Fruit fly (Drosophila melanogaster) Kc167 (cell line): Measurements from ENCODE around the gene Pex11c.

Experiments used
- Myc ChIP-seq: fragments of >200 bp; optimal IDR thresholded peaks from 2 replicates; lab custom pipeline; 2017; ENCODE audit warnings: missing external identifiers
- Sin3A ChIP-seq: fragments of >200 bp; optimal IDR thresholded peaks from 2 replicates; lab custom pipeline; 2018; ENCODE audit warnings: missing external identifiers
- h ChIP-seq: fragments of >200 bp; optimal IDR thresholded peaks from 3 replicates; lab custom pipeline; 2018; ENCODE audit warnings: missing external identifiers
- insv ChIP-seq: fragments of >200 bp; optimal IDR thresholded peaks from 3 replicates; lab custom pipeline; 2018; ENCODE audit warnings: missing external identifiers
- psq ChIP-seq: fragments of >200 bp; optimal IDR thresholded peaks from 2 replicates; lab custom pipeline; 2017; ENCODE audit warnings: missing external identifiers
- ttk ChIP-seq: sonication (Bioruptor generic); optimal IDR thresholded peaks from 2 replicates; lab custom pipeline; 2017; ENCODE audit warnings: missing external identifiers

Gene Pex11c

dm6 chr3R:23223151-23223810, 34.9 kb upstream of the Pex11c start:
- no peak for TF ChIP-seq psq
- TF ChIP-seq ttk (lab: Kevin White, UChicago) = no peak
- TF ChIP-seq h (lab: Kevin White, UChicago) = no peak
- TF ChIP-seq Sin3A (lab: Kevin White, UChicago) = no peak
- no peak for TF ChIP-seq insv (lab: Kevin White, UChicago)
- TF ChIP-seq Myc (lab: Kevin White, UChicago) = no peak

dm6 chr3R:23225266-23225665, 32.9 kb upstream of the Pex11c start:
- no peak for TF ChIP-seq Myc (lab: Kevin White, UChicago)
- no peak for TF ChIP-seq insv (lab: Kevin White, UChicago)
- TF ChIP-seq psq = no peak
- TF ChIP-seq ttk (lab: Kevin White, UChicago) = no peak
- no peak for TF ChIP-seq Sin3A (lab: Kevin White, UChicago)
- TF ChIP-seq h (lab: Kevin White, UChicago) = no peak

dm6 chr3R:23226521-23227039, 31.6 kb upstream of the Pex11c start, which contains the start of gene cnc:
Gene cnc (minus strand): TSS chr3R:23226711.
- no peak for TF ChIP-seq psq
- TF ChIP-seq Sin3A (lab: Kevin White, UChicago) = no peak
- TF ChIP-seq insv (lab: Kevin White, UChicago) = no peak
- TF ChIP-seq Myc (lab: Kevin White, UChicago) = no peak
- TF ChIP-seq h (lab: Kevin White, UChicago) = no peak
- no peak for TF ChIP-seq ttk (lab: Kevin White, UChicago)

dm6 chr3R:23228605-23229264, 29.4 kb upstream of the Pex11c start:
- TF ChIP-seq h (lab: Kevin White, UChicago) (no peak), insv (lab: Kevin White, UChicago) (no peak), psq (no peak)

dm6 chr3R:23239051-23239450, 19.1 kb upstream of the Pex11c start:
- TF ChIP-seq ttk (lab: Kevin White, UChicago) = no peak
- no peak for TF ChIP-seq h (lab: Kevin White, UChicago)
- TF ChIP-seq insv (lab: Kevin White, UChicago) = no peak
- TF ChIP-seq Myc (lab: Kevin White, UChicago) = no peak
- TF ChIP-seq psq = no peak
- TF ChIP-seq Sin3A (lab: Kevin White, UChicago) = no peak

- TF ChIP-seq Myc (lab: Kevin White, UChicago) (no peak), h (lab: Kevin White, UChicago) (no peak), psq (no peak), ttk (lab: Kevin White, UChicago) (no peak), Sin3A (lab: Kevin White, UChicago) (no peak), insv (lab: Kevin White, UChicago) (no peak)
These were observed 18.1 kb upstream of the Pex11c start for dm6 chr3R:23239934-23240632.

dm6 chr3R:23248853-23249573, 9.2 kb upstream of the Pex11c start, which contains the start of gene CG4467:
Gene CG4467 (minus strand): TSS chr3R:23248903.
- no peak for TF ChIP-seq ttk (lab: Kevin White, UChicago)
- no peak for TF ChIP-seq h (lab: Kevin White, UChicago)
- no peak for TF ChIP-seq insv (lab: Kevin White, UChicago)
- no peak for TF ChIP-seq Sin3A (lab: Kevin White, UChicago)
- no peak for TF ChIP-seq psq
- TF ChIP-seq Myc (lab: Kevin White, UChicago) = no peak

- TF ChIP-seq ttk (lab: Kevin White, UChicago) (no peak), psq (no peak), insv (lab: Kevin White, UChicago) (no peak), Myc (lab: Kevin White, UChicago) (no peak), Sin3A (lab: Kevin White, UChicago) (no peak), h (lab: Kevin White, UChicago) (no peak)
These were observed 6.9 kb upstream of the Pex11c start, which contains the start of the genes Rad60 and EloA for dm6 chr3R:23251256-23251655. Gene Rad60 (minus strand): TSS chr3R:23251477. Gene EloA (plus strand): TSS chr3R:23251563.

- no peak for TF ChIP-seq Myc (lab: Kevin White, UChicago)
- TF ChIP-seq psq = no peak
- TF ChIP-seq h (lab: Kevin White, UChicago) = no peak
- TF ChIP-seq insv (lab: Kevin White, UChicago) = no peak
These were observed 359 bp downstream of the Pex11c start for dm6 chr3R:23258524-23258923.

- TF ChIP-seq h (lab: Kevin White, UChicago) (no peak), Sin3A (lab: Kevin White, UChicago) (no peak), insv (lab: Kevin White, UChicago) (no peak), ttk (lab: Kevin White, UChicago) (no peak), psq (no peak), Myc (lab: Kevin White, UChicago) (no peak)
These were observed 2.4 kb downstream of the Pex11c start for dm6 chr3R:23260569-23260968.
